Worm (Caenorhabditis elegans): Measurements from ENCODE around the gene Y42H9AR.2.

The Y42H9AR.2 gene

ce11 chrIV:8066598-8066997, 33.1 kb upstream of the Y42H9AR.2 start:
- TF ChIP-seq sdc-2 (tag; optimal IDR thresholded peaks at IDR 0.05) (peak; percentile 52), ets-4 (tag; optimal IDR thresholded peaks at IDR 0.05) (no peak), ceh-14 (tag; optimal IDR thresholded peaks at IDR 0.05) (peak; percentile 54), dmd-4 (tag; optimal IDR thresholded peaks at IDR 0.05; ENCODE audit: borderline replicate concordance) (peak; percentile 33), dve-1 (tag; optimal IDR thresholded peaks at IDR 0.05) (no peak), C38D4.7 (GFP tag; optimal IDR thresholded peaks at IDR 0.05) (peak; percentile 9), sox-2 (GFP tag; IDR thresholded peaks at IDR 0.05) (no peak), hlh-8 (tag; optimal IDR thresholded peaks at IDR 0.05) (no peak), ztf-16 (tag; optimal IDR thresholded peaks at IDR 0.05) (no peak), pros-1 (tag; optimal IDR thresholded peaks at IDR 0.05) (peak; percentile 69), lim-6 (tag; optimal IDR thresholded peaks at IDR 0.05) (no peak), hlh-6 (tag; optimal IDR thresholded peaks at IDR 0.05) (peak; percentile 27), mec-3 (tag; optimal IDR thresholded peaks at IDR 0.05; ENCODE audit: borderline replicate concordance) (no peak), fax-1 (tag; optimal IDR thresholded peaks at IDR 0.05) (peak; percentile 7), Y22D7AL.16 (tag; optimal IDR thresholded peaks at IDR 0.05) (no peak), rnt-1 (tag; optimal IDR thresholded peaks at IDR 0.05) (peak; percentile 13), ceh-30 (tag; optimal IDR thresholded peaks at IDR 0.05) (no peak), pqm-1 (tag; optimal IDR thresholded peaks at IDR 0.05) (no peak), syd-9 (tag; optimal IDR thresholded peaks at IDR 0.05) (peak; percentile 2), ceh-22 (tag; optimal IDR thresholded peaks at IDR 0.05) (no peak), K09A11.1 (tag; optimal IDR thresholded peaks at IDR 0.05; ENCODE audit: insufficient read depth) (no peak), unc-86 (tag; optimal IDR thresholded peaks at IDR 0.05) (no peak), ceh-48 (tag; optimal IDR thresholded peaks at IDR 0.05) (no peak), elt-2 (tag; optimal IDR thresholded peaks at IDR 0.05) (peak; percentile 1), zip-5 (tag; optimal IDR thresholded peaks at IDR 0.05) (no peak), ref-2 (tag; optimal IDR thresholded peaks at IDR 0.05) (peak; percentile 57), ceh-9 (tag; optimal IDR thresholded peaks at IDR 0.05) (no peak), nfya-1 (tag; optimal IDR thresholded peaks at IDR 0.05) (peak; percentile 39), ceh-18 (tag; optimal IDR thresholded peaks at IDR 0.05) (peak; percentile 71), ceh-6 (GFP tag; optimal IDR thresholded peaks at IDR 0.05) (no peak), ceh-31 (tag; optimal IDR thresholded peaks at IDR 0.05) (peak; percentile 76), T23F11.4 (GFP tag; optimal IDR thresholded peaks at IDR 0.05) (peak; percentile 20), madf-2 (tag; optimal IDR thresholded peaks at IDR 0.05) (no peak), ttx-3 (tag; optimal IDR thresholded peaks at IDR 0.05) (no peak), ceh-2 (tag; optimal IDR thresholded peaks at IDR 0.05) (no peak), sox-4 (tag; optimal IDR thresholded peaks at IDR 0.05) (no peak), fkh-6 (tag; optimal IDR thresholded peaks at IDR 0.05) (peak; percentile 28), eyg-1 (tag; optimal IDR thresholded peaks at IDR 0.05) (no peak), pat-9 (tag; optimal IDR thresholded peaks at IDR 0.05) (no peak), ama-1 (optimal IDR thresholded peaks at IDR 0.05) (no peak), ahr-1 (tag; optimal IDR thresholded peaks at IDR 0.05) (no peak), C08G9.2 (tag; optimal IDR thresholded peaks at IDR 0.05) (peak; percentile 30), pha-2 (tag; optimal IDR thresholded peaks at IDR 0.05) (no peak), unc-55 (GFP tag; optimal IDR thresholded peaks at IDR 0.05) (peak; percentile 49), hlh-13 (GFP tag; optimal IDR thresholded peaks at IDR 0.05) (no peak), ceh-24 (tag; optimal IDR thresholded peaks at IDR 0.05) (no peak), npax-4 (tag; optimal IDR thresholded peaks at IDR 0.05) (no peak), hlh-15 (tag; optimal IDR thresholded peaks at IDR 0.05) (no peak), hlh-30 (tag; optimal IDR thresholded peaks at IDR 0.05; ENCODE audit: insufficient read depth) (no peak), elt-4 (tag; optimal IDR thresholded peaks at IDR 0.05) (no peak), unc-3 (GFP tag; conservative IDR thresholded peaks at IDR 0.05) (peak; percentile 37; the same call in 1 of the 2 replicates), unc-3 (tag; optimal IDR thresholded peaks at IDR 0.05) (no peak), pha-4 (tag; optimal IDR thresholded peaks at IDR 0.05) (no peak), fkh-10 (GFP tag; optimal IDR thresholded peaks at IDR 0.05) (no peak)
